Worm (Caenorhabditis elegans): ENCODE measurements around the gene srw-43.
"Not testable (repeated sequence)": the region's sequence is repeated elsewhere in the genome, so short reads cannot be mapped to it uniquely, and the experiment has no call there.

The srw-43 gene

DNA sequence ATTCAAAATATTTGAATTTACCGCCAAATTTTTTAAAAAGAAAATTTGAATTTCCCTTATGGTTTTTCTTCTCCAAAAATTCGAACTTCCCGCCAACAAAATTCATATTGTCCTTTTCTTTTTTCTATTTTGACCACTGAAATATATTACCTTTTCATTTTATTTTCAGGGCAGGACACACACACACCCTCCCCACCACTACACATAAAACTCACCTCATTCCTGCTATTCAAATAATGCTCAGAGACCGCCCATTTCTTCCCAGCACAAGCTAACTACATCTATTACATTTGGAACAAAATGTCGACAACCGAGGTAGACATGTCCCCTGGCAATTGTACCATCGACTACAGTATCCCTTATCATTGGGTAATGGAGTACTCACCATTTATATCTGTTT lies 31.6 kb upstream of the srw-43 start, which contains the start of gene W06G6.15:
TSS of gene W06G6.15 (plus strand) at position 301 of the 400 bp plus-strand sequence.
- not testable (repeated sequence) for TF ChIP-seq egl-13 (tag; optimal IDR thresholded peaks at IDR 0.05); ceh-8 (GFP tag; optimal IDR thresholded peaks at IDR 0.05); mab-9 (GFP tag; IDR thresholded peaks at IDR 0.05)

DNA sequence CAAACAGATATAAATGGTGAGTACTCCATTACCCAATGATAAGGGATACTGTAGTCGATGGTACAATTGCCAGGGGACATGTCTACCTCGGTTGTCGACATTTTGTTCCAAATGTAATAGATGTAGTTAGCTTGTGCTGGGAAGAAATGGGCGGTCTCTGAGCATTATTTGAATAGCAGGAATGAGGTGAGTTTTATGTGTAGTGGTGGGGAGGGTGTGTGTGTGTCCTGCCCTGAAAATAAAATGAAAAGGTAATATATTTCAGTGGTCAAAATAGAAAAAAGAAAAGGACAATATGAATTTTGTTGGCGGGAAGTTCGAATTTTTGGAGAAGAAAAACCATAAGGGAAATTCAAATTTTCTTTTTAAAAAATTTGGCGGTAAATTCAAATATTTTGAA lies 25.0 kb upstream of the srw-43 start, which contains the start of gene Y70C5B.2:
TSS of gene Y70C5B.2 (minus strand) at position 101 of the 400 bp plus-strand sequence.
- TF ChIP-seq fkh-4 (tag; optimal IDR thresholded peaks at IDR 0.05; ENCODE audit: borderline replicate concordance); blmp-1 (tag; optimal IDR thresholded peaks at IDR 0.05); lir-3 (tag; optimal IDR thresholded peaks at IDR 0.05; ENCODE audit: poor library complexity): not testable (repeated sequence)

DNA sequence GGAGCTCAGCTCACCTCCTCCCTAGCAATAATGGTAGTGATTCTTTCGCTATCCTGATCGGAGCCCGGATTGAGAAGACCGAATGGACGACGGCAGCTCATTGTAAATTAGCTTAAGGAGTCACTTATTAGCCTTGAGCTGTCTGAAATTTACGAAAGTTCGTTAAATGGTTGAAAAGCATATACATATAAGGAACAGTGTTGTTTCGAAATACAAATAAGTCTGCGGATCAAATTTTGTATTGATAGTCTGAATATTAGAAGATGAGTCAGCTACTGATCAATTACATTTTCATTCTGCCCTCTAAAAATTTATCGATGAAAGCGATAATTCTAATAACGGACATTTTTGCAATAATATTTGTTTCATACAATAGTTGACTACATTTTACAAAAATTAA lies 19.2 kb upstream of the srw-43 start, which contains the start of gene F14F8.14:
TSS of gene F14F8.14 (minus strand) at position 101 of the 400 bp plus-strand sequence.
- TF ChIP-seq fkh-4 (tag; optimal IDR thresholded peaks at IDR 0.05; ENCODE audit: borderline replicate concordance) (no peak), dsc-1 (tag; optimal IDR thresholded peaks at IDR 0.05) (no peak), tlp-1 (tag; optimal IDR thresholded peaks at IDR 0.05) (no peak), ets-5 (GFP tag; IDR thresholded peaks at IDR 0.05) (no peak), sptf-1 (tag; optimal IDR thresholded peaks at IDR 0.05) (no peak), ces-1 (GFP tag; optimal IDR thresholded peaks at IDR 0.05) (no peak), nhr-77 (tag; optimal IDR thresholded peaks at IDR 0.05) (no peak), blmp-1 (tag; optimal IDR thresholded peaks at IDR 0.05) (no peak), snu-23 (GFP tag; optimal IDR thresholded peaks at IDR 0.05) (no peak), nhr-47 (tag; optimal IDR thresholded peaks at IDR 0.05) (no peak)

DNA sequence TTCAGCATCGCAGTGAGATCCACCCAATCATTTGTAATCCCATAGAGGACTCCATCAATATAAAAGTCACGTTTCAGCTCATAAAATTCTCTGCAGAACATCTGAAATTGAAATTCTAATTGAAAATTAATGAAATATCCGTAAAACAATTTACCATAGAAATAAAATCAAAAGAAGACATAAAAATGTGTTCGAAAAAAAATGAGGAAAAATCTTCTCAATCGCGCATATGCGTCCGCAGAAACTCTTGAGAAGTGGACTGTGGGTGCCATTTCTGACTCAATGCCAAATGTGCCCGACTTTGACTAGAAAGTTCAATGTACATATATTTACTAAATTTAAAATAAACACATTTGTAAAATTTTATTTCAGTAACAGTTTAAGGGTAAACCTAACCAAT lies 17.4 kb upstream of the srw-43 start, which contains the start of gene F14F8.9:
TSS of gene F14F8.9 (minus strand) at position 101 of the 400 bp plus-strand sequence.
- TF ChIP-seq fkh-4 (tag; optimal IDR thresholded peaks at IDR 0.05; ENCODE audit: borderline replicate concordance) (no peak), elt-3 (tag; optimal IDR thresholded peaks at IDR 0.05) (no peak), ceh-90 (tag; optimal IDR thresholded peaks at IDR 0.05) (no peak), ceh-63 (GFP tag; optimal IDR thresholded peaks at IDR 0.05) (no peak), swsn-7 (tag; optimal IDR thresholded peaks at IDR 0.05) (no peak), nhr-12 (tag; optimal IDR thresholded peaks at IDR 0.05) (no peak), ceh-88 (GFP tag; IDR thresholded peaks at IDR 0.05) (no peak), zip-4 (GFP tag; optimal IDR thresholded peaks at IDR 0.05) (no peak), nhr-90 (tag; optimal IDR thresholded peaks at IDR 0.05; ENCODE audit: poor library complexity) (no peak), nhr-85 (tag) (no peak), jun-1 (tag; optimal IDR thresholded peaks at IDR 0.05) (no peak), nhr-20 (tag; optimal IDR thresholded peaks at IDR 0.05) (no peak), lin-35 (GFP tag; optimal IDR thresholded peaks at IDR 0.05) (no peak), fos-1 (tag; optimal IDR thresholded peaks at IDR 0.05) (no peak), unc-98 (GFP tag; IDR thresholded peaks at IDR 0.05) (no peak), lin-39 (tag; optimal IDR thresholded peaks at IDR 0.05) (no peak), unc-30 (tag; optimal IDR thresholded peaks at IDR 0.05) (no peak), vab-15 (tag; optimal IDR thresholded peaks at IDR 0.05) (no peak), isw-1 (GFP tag; IDR thresholded peaks at IDR 0.05) (no peak)

DNA sequence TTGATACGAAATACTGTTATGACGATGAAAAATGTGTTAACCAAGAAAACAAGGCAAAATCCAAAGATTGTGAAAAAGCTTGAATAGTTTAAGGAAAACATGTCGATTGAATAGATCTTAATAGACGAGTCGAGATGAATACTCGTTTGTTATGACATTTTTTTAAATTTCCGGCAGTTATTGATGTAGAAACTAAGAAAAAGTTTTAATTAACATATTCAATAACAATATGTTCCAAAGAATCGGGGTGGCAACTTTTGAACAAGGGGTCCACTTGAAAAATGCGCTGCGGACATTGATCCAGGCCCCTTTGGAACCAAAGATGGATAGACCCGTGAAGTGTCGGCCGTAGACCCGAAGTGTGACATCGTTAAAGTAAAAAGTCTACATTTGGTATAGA lies 14.6 kb upstream of the srw-43 start, which contains the start of gene str-61:
TSS of gene str-61 (minus strand) at position 101 of the 400 bp plus-strand sequence.
- no peak for TF ChIP-seq lin-13 (GFP tag; optimal IDR thresholded peaks at IDR 0.05)
- TF ChIP-seq lin-15B (tag; optimal IDR thresholded peaks at IDR 0.05) = no peak
- TF ChIP-seq Y116A8C.19 (tag; optimal IDR thresholded peaks at IDR 0.05; ENCODE audit: borderline replicate concordance) = no peak
- no peak for TF ChIP-seq snpc-4 (tag; optimal IDR thresholded peaks at IDR 0.05)
- TF ChIP-seq unc-130 (tag; optimal IDR thresholded peaks at IDR 0.05) = no peak
- no peak for TF ChIP-seq ama-1 (optimal IDR thresholded peaks at IDR 0.05)
- no peak for TF ChIP-seq hlh-17 (GFP tag; optimal IDR thresholded peaks at IDR 0.05; ENCODE audit: borderline replicate concordance)
- TF ChIP-seq ztf-11 (tag; optimal IDR thresholded peaks at IDR 0.05) = no peak
- no peak for TF ChIP-seq C04F5.9 (tag; optimal IDR thresholded peaks at IDR 0.05)
- no peak for TF ChIP-seq aha-1 (tag; optimal IDR thresholded peaks at IDR 0.05)
- no peak for TF ChIP-seq unc-30 (tag; optimal IDR thresholded peaks at IDR 0.05)

Data from whole organism, L1 larva.